Worm (Caenorhabditis elegans) whole organism, mixed stage, embryonic: ENCODE results near the gene srd-42.

Experiments
- M03D4.4 ChIP-seq: sonication (generic microtip); optimal IDR thresholded peaks from 2 replicates; lab custom pipeline; 2017; ENCODE audit warnings: mild to moderate bottlenecking, missing genetic modification characterization, missing compliant biosample characterization
- bed-3 ChIP-seq: fragments of 200-800 bp; sonication (Bioruptor generic); optimal IDR thresholded peaks from 3 replicates; lab custom pipeline; 2018; ENCODE audit warnings: mild to moderate bottlenecking, missing genetic modification characterization, moderate library complexity, missing compliant biosample characterization
- blmp-1 ChIP-seq: fragments of 150-350 bp; optimal IDR thresholded peaks from 2 replicates; lab custom pipeline; 2014; ENCODE audit warnings: missing biosample characterization, missing genetic modification characterization
- ceh-39 ChIP-seq: fragments of 150-350 bp; optimal IDR thresholded peaks from 2 replicates; lab custom pipeline; 2014; ENCODE audit warnings: missing biosample characterization, missing genetic modification characterization
- ceh-43 ChIP-seq: fragments of 200-800 bp; sonication (Bioruptor generic); optimal IDR thresholded peaks from 2 replicates; lab custom pipeline; 2018; ENCODE audit warnings: mild to moderate bottlenecking, missing genetic modification characterization, moderate library complexity, missing compliant biosample characterization
- ceh-83 ChIP-seq: fragments of 200-800 bp; sonication (Bioruptor generic); optimal IDR thresholded peaks from 2 replicates; lab custom pipeline; 2018; ENCODE audit warnings: mild to moderate bottlenecking, missing genetic modification characterization, missing compliant biosample characterization
- ces-1 ChIP-seq: fragments of 150-350 bp; optimal IDR thresholded peaks from 2 replicates; lab custom pipeline; 2014; ENCODE audit warnings: missing biosample characterization, missing genetic modification reagents, missing genetic modification characterization
- cnd-1 ChIP-seq: fragments of 200-800 bp; sonication (Bioruptor generic); optimal IDR thresholded peaks from 2 replicates; lab custom pipeline; 2018; ENCODE audit warnings: mild to moderate bottlenecking, missing genetic modification characterization, missing compliant biosample characterization
- drap-1 ChIP-seq: fragments of 200-800 bp; sonication (Bioruptor generic); optimal IDR thresholded peaks from 3 replicates; lab custom pipeline; 2018; ENCODE audit warnings: mild to moderate bottlenecking, missing genetic modification characterization, missing compliant biosample characterization
- elt-1 ChIP-seq: sonication (generic microtip); optimal IDR thresholded peaks from 2 replicates; lab custom pipeline; 2017; ENCODE audit warnings: missing genetic modification characterization, mild to moderate bottlenecking, missing compliant biosample characterization, antibody characterized with exemption, moderate library complexity, borderline replicate concordance; ENCODE audit not compliant: insufficient read depth
- elt-3 ChIP-seq: fragments of 150-350 bp; optimal IDR thresholded peaks from 2 replicates; lab custom pipeline; 2014; ENCODE audit warnings: missing biosample characterization, missing genetic modification characterization
- flh-1 ChIP-seq: fragments of 200-800 bp; sonication (Bioruptor generic); optimal IDR thresholded peaks from 2 replicates; lab custom pipeline; 2018; ENCODE audit warnings: mild to moderate bottlenecking, missing genetic modification characterization, moderate library complexity, missing compliant biosample characterization
- ham-2 ChIP-seq: fragments of 200-800 bp; sonication (Bioruptor generic); optimal IDR thresholded peaks from 2 replicates; lab custom pipeline; 2018; ENCODE audit warnings: mild to moderate bottlenecking, missing genetic modification characterization, missing compliant biosample characterization
- hlh-1 ChIP-seq: fragments of 150-350 bp; optimal IDR thresholded peaks from 2 replicates; lab custom pipeline; 2014; ENCODE audit warnings: missing biosample characterization, missing genetic modification reagents, missing genetic modification characterization
- lin-13 ChIP-seq: fragments of 150-350 bp; optimal IDR thresholded peaks from 2 replicates; lab custom pipeline; 2014; ENCODE audit warnings: missing biosample characterization, missing genetic modification characterization
- lin-32 ChIP-seq: fragments of 200-800 bp; sonication (Bioruptor generic); optimal IDR thresholded peaks from 2 replicates; lab custom pipeline; 2018; ENCODE audit warnings: mild to moderate bottlenecking, missing genetic modification characterization, missing compliant biosample characterization
- lsy-2 ChIP-seq: fragments of 150-350 bp; optimal IDR thresholded peaks from 2 replicates; lab custom pipeline; 2014; ENCODE audit warnings: missing biosample characterization, missing genetic modification characterization
- mab-5 ChIP-seq: fragments of 150-350 bp; optimal IDR thresholded peaks from 2 replicates; lab custom pipeline; 2014; ENCODE audit warnings: missing biosample characterization, missing genetic modification characterization
- mep-1 ChIP-seq: fragments of 150-350 bp; optimal IDR thresholded peaks from 2 replicates; lab custom pipeline; 2017; ENCODE audit warnings: missing biosample characterization, missing genetic modification reagents, missing genetic modification characterization, inconsistent platforms
- mls-2 ChIP-seq: sonication (generic microtip); optimal IDR thresholded peaks from 2 replicates; lab custom pipeline; 2016; ENCODE audit warnings: mild to moderate bottlenecking, missing genetic modification characterization, moderate library complexity, missing compliant biosample characterization
- nhr-12 ChIP-seq: fragments of 150-350 bp; optimal IDR thresholded peaks from 2 replicates; lab custom pipeline; 2014; ENCODE audit warnings: missing biosample characterization, missing genetic modification characterization
- nhr-2 ChIP-seq: fragments of 150-350 bp; optimal IDR thresholded peaks from 2 replicates; lab custom pipeline; 2014; ENCODE audit warnings: missing biosample characterization, missing genetic modification characterization
- nhr-237 ChIP-seq: fragments of 150-350 bp; optimal IDR thresholded peaks from 2 replicates; lab custom pipeline; 2014; ENCODE audit warnings: missing biosample characterization, missing genetic modification characterization
- nhr-28 ChIP-seq: fragments of 150-350 bp; optimal IDR thresholded peaks from 2 replicates; lab custom pipeline; 2014; ENCODE audit warnings: missing biosample characterization, missing genetic modification characterization
- nhr-76 ChIP-seq: sonication (generic microtip); optimal IDR thresholded peaks from 2 replicates; lab custom pipeline; 2017; ENCODE audit warnings: missing biosample characterization, missing genetic modification characterization
- pha-4 ChIP-seq: fragments of 150-350 bp; optimal IDR thresholded peaks from 2 replicates; lab custom pipeline; 2018; ENCODE audit warnings: missing biosample characterization, missing genetic modification reagents, missing genetic modification characterization
- sem-2 ChIP-seq: fragments of 200-800 bp; sonication (Bioruptor generic); optimal IDR thresholded peaks from 2 replicates; lab custom pipeline; 2018; ENCODE audit warnings: mild to moderate bottlenecking, missing genetic modification characterization, missing compliant biosample characterization
- snpc-4 ChIP-seq: fragments of 150-350 bp; optimal IDR thresholded peaks from 2 replicates; lab custom pipeline; 2014; ENCODE audit warnings: missing biosample characterization, missing genetic modification characterization
- sptf-1 ChIP-seq: sonication (generic microtip); optimal IDR thresholded peaks from 2 replicates; lab custom pipeline; 2017; ENCODE audit warnings: mild to moderate bottlenecking, missing genetic modification characterization, moderate library complexity, missing compliant biosample characterization
- tbx-8 ChIP-seq: fragments of 200-800 bp; sonication (Bioruptor generic); optimal IDR thresholded peaks from 2 replicates; lab custom pipeline; 2018; ENCODE audit warnings: mild to moderate bottlenecking, missing genetic modification characterization, moderate library complexity, missing compliant biosample characterization
- unc-120 ChIP-seq: sonication (generic microtip); optimal IDR thresholded peaks from 2 replicates; lab custom pipeline; 2017; ENCODE audit warnings: missing genetic modification characterization, missing compliant biosample characterization; ENCODE audit not compliant: poor library complexity, severe bottlenecking
- unc-39 ChIP-seq: fragments of 150-350 bp; optimal IDR thresholded peaks from 2 replicates; lab custom pipeline; 2014; ENCODE audit warnings: missing biosample characterization, missing genetic modification characterization
- unc-62 ChIP-seq: fragments of 150-350 bp; optimal IDR thresholded peaks from 2 replicates; lab custom pipeline; 2014; ENCODE audit warnings: missing biosample characterization, missing genetic modification reagents, missing genetic modification characterization
- zip-8 ChIP-seq: fragments of 150-350 bp; optimal IDR thresholded peaks from 2 replicates; lab custom pipeline; 2014; ENCODE audit warnings: missing biosample characterization, missing genetic modification characterization
- ztf-11 ChIP-seq: fragments of 150-350 bp; optimal IDR thresholded peaks from 2 replicates; lab custom pipeline; 2014; ENCODE audit warnings: missing biosample characterization, missing genetic modification characterization

srd-42 gene

ce11 chrX:13267230-13267629 lies 36.0 kb downstream of the srd-42 start, which contains the start of gene cyp-14A1:
Gene cyp-14A1, minus strand, starts transcription at chrX:13267355.
- TF ChIP-seq tbx-8 (GFP tag; lab: Kevin White, UChicago): no peak
- TF ChIP-seq lin-13 (tag; lab: Kevin White, UChicago): no peak
- TF ChIP-seq cnd-1 (tag; lab: Kevin White, UChicago): no peak
- no peak for TF ChIP-seq unc-39 (tag; lab: Kevin White, UChicago)
- TF ChIP-seq drap-1 (GFP tag; lab: Kevin White, UChicago): no peak
- no peak for TF ChIP-seq nhr-12 (tag; lab: Kevin White, UChicago)
- no peak for TF ChIP-seq mab-5 (tag; lab: Kevin White, UChicago)
- TF ChIP-seq flh-1: no peak
- no peak for TF ChIP-seq zip-8 (tag; lab: Kevin White, UChicago)
- no peak for TF ChIP-seq snpc-4
- no peak for TF ChIP-seq ces-1
- no peak for TF ChIP-seq lsy-2 (tag; lab: Kevin White, UChicago)
- no peak for TF ChIP-seq ceh-39

- TF ChIP-seq M03D4.4 (tag; lab: Kevin White, UChicago) (no peak), hlh-1 (tag; lab: Kevin White, UChicago) (no peak), elt-1 (no peak), drap-1 (GFP tag; lab: Kevin White, UChicago) (peak; percentile 86), nhr-12 (tag; lab: Kevin White, UChicago) (no peak), nhr-28 (tag; lab: Kevin White, UChicago) (no peak), pha-4 (tag; lab: Kevin White, UChicago) (no peak), lin-32 (GFP tag; lab: Kevin White, UChicago) (peak; percentile 80), unc-62 (GFP tag; lab: Kevin White, UChicago) (no peak), blmp-1 (no peak), nhr-2 (no peak), flh-1 (peak; percentile 16), unc-39 (tag; lab: Kevin White, UChicago) (no peak), mls-2 (tag; lab: Kevin White, UChicago) (peak; percentile 89), ceh-43 (GFP tag; lab: Kevin White, UChicago) (peak; percentile 66), ceh-39 (no peak), elt-3 (tag; lab: Kevin White, UChicago) (no peak), cnd-1 (tag; lab: Kevin White, UChicago) (peak; percentile 66), mab-5 (tag; lab: Kevin White, UChicago) (no peak), ham-2 (GFP tag; lab: Kevin White, UChicago) (peak; percentile 72), snpc-4 (no peak), nhr-237 (tag; lab: Kevin White, UChicago) (peak; percentile 43), nhr-76 (no peak), mep-1 (peak; percentile 42), sem-2 (GFP tag; lab: Kevin White, UChicago) (peak; percentile 56), bed-3 (GFP tag; lab: Kevin White, UChicago) (peak; percentile 64), ceh-83 (GFP tag; lab: Kevin White, UChicago) (peak; percentile 73), zip-8 (tag; lab: Kevin White, UChicago) (no peak), tbx-8 (GFP tag; lab: Kevin White, UChicago) (no peak), lsy-2 (tag; lab: Kevin White, UChicago) (peak; percentile 22), sptf-1 (tag; lab: Kevin White, UChicago) (no peak), lin-13 (tag; lab: Kevin White, UChicago) (no peak), ces-1 (no peak), ztf-11 (tag; lab: Kevin White, UChicago) (no peak), unc-120 (tag; lab: Kevin White, UChicago) (peak; percentile 66)
These were observed 38.7 kb downstream of the srd-42 start for ce11 chrX:13264550-13264949.

- TF ChIP-seq nhr-2 (no peak), unc-39 (tag; lab: Kevin White, UChicago) (no peak), ceh-43 (GFP tag; lab: Kevin White, UChicago) (no peak), ceh-83 (GFP tag; lab: Kevin White, UChicago) (no peak), unc-62 (GFP tag; lab: Kevin White, UChicago) (no peak)
These were observed 41.1 kb downstream of the srd-42 start, which contains the start of gene K09A11.1 for ce11 chrX:13262195-13262594. Gene K09A11.1, plus strand, starts transcription at chrX:13262495.
